Worm (Caenorhabditis elegans): ENCODE data around the gene T24A6.16.

Gene T24A6.16

DNA sequence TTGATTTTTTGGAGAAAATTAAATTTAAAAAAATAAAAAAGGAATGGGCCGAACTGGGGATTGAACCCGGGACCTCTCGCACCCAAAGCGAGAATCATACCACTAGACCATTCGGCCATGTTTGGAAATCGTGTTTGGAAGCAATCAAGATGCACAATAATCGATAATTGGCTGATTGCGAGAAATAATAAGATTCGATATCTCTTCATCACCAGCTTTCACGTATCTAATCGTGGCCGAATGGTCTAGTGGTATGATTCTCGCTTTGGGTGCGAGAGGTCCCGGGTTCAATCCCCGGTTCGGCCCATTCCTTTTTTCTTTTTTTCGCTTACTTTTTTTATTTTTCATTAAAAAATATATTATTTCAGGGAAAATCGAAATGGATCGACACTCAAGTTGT, 19.4 kb upstream of the T24A6.16 start (continued):
- TF ChIP-seq ctbp-1 (GFP tag; IDR thresholded peaks at IDR 0.05): no peak
- TF ChIP-seq hif-1 (tag; optimal IDR thresholded peaks at IDR 0.05): no peak
- no peak for TF ChIP-seq unc-130 (GFP tag; optimal IDR thresholded peaks at IDR 0.05)
- TF ChIP-seq ceh-32 (tag; optimal IDR thresholded peaks at IDR 0.05; ENCODE audit: poor library complexity): no peak
- TF ChIP-seq ceh-20 (GFP tag; IDR thresholded peaks at IDR 0.05): no peak
- peak; percentile 8 for TF ChIP-seq dve-1 (tag; optimal IDR thresholded peaks at IDR 0.05; ENCODE audit: insufficient read depth)
- TF ChIP-seq zfp-2 (tag; optimal IDR thresholded peaks at IDR 0.05): no peak
- peak; percentile 70; the same call in 1 of the 2 replicates for TF ChIP-seq Y48G9A.11 (GFP tag; IDR thresholded peaks at IDR 0.05)
- peak; percentile 47; the same call in 1 of the 2 replicates for TF ChIP-seq tra-1 (GFP tag; IDR thresholded peaks at IDR 0.05)
- TF ChIP-seq arid-1 (GFP tag; conservative IDR thresholded peaks at IDR 0.05): peak; percentile 68; the same call in 1 of the 2 replicates
- no peak for TF ChIP-seq ZK546.5 (tag; optimal IDR thresholded peaks at IDR 0.05)
- TF ChIP-seq madf-9 (GFP tag; conservative IDR thresholded peaks at IDR 0.05): 0 out of 2 replicates have a peak, but pooled peaks have one; percentile 4
- no peak for TF ChIP-seq zip-11 (GFP tag; IDR thresholded peaks at IDR 0.05)
- TF ChIP-seq nhr-41 (GFP tag; IDR thresholded peaks at IDR 0.05): no peak
- TF ChIP-seq F49E8.2 (tag; optimal IDR thresholded peaks at IDR 0.05; ENCODE audit: borderline replicate concordance): peak; percentile 62
- peak; percentile 20 for TF ChIP-seq nhr-48 (tag; optimal IDR thresholded peaks at IDR 0.05)
- TF ChIP-seq mep-1 (tag; optimal IDR thresholded peaks at IDR 0.05): no peak
- TF ChIP-seq egl-27 (tag; optimal IDR thresholded peaks at IDR 0.05): no peak
- peak; percentile 21 for TF ChIP-seq mes-2 (tag; optimal IDR thresholded peaks at IDR 0.05; ENCODE audit: poor library complexity, severe bottlenecking)
- TF ChIP-seq nhr-77 (tag; optimal IDR thresholded peaks at IDR 0.05): no peak
- no peak for TF ChIP-seq fos-1 (tag; optimal IDR thresholded peaks at IDR 0.05)
- TF ChIP-seq tag-97 (GFP tag; IDR thresholded peaks at IDR 0.05): no peak
- peak; percentile 72 for TF ChIP-seq snpc-1.2 (GFP tag; IDR thresholded peaks at IDR 0.05)
- TF ChIP-seq D1046.2 (GFP tag; IDR thresholded peaks at IDR 0.05): no peak
- TF ChIP-seq spr-3 (GFP tag; optimal IDR thresholded peaks at IDR 0.05): no peak
- no peak for TF ChIP-seq daf-8 (GFP tag; IDR thresholded peaks at IDR 0.05)
- TF ChIP-seq mdl-1 (tag; optimal IDR thresholded peaks at IDR 0.05): no peak
- TF ChIP-seq lim-7 (GFP tag; IDR thresholded peaks at IDR 0.05): peak; percentile 80
- TF ChIP-seq rbr-2 (tag; optimal IDR thresholded peaks at IDR 0.05): no peak
- peak; percentile 31 for TF ChIP-seq lin-13 (GFP tag; optimal IDR thresholded peaks at IDR 0.05)
- no peak for TF ChIP-seq php-3 (GFP tag; IDR thresholded peaks at IDR 0.05)
- TF ChIP-seq ceh-28 (tag; optimal IDR thresholded peaks at IDR 0.05): no peak
- peak; percentile 76 for TF ChIP-seq F26F4.8 (GFP tag; conservative IDR thresholded peaks at IDR 0.05)
- TF ChIP-seq set-16 (GFP tag; IDR thresholded peaks at IDR 0.05): no peak
- no peak for TF ChIP-seq gei-8 (GFP tag; optimal IDR thresholded peaks at IDR 0.05)
- TF ChIP-seq lin-38 (GFP tag; IDR thresholded peaks at IDR 0.05): peak; percentile 70; the same call in 1 of the 2 replicates
- TF ChIP-seq jun-1 (tag; optimal IDR thresholded peaks at IDR 0.05): no peak
- TF ChIP-seq ztf-11 (tag; optimal IDR thresholded peaks at IDR 0.05): no peak
- TF ChIP-seq madf-5 (GFP tag; IDR thresholded peaks at IDR 0.05): peak; percentile 55 to 60; a peak in 1 of 4 replicates
- TF ChIP-seq ceh-62 (tag; optimal IDR thresholded peaks at IDR 0.05): no peak
- TF ChIP-seq dmd-6 (GFP tag; IDR thresholded peaks at IDR 0.05): peak; percentile 8; the same call in 1 of the 2 replicates
- TF ChIP-seq ceh-44 (GFP tag; IDR thresholded peaks at IDR 0.05): peak; percentile 39; the same call in 1 of the 2 replicates
- TF ChIP-seq ces-1 (GFP tag; optimal IDR thresholded peaks at IDR 0.05): no peak
- no peak; the same call in 1 of the 2 replicates for TF ChIP-seq zfp-3 (GFP tag; conservative IDR thresholded peaks at IDR 0.05)
- TF ChIP-seq dpl-1 (GFP tag; optimal IDR thresholded peaks at IDR 0.05): no peak
- no peak for TF ChIP-seq Y5F2A.4 (GFP tag; optimal IDR thresholded peaks at IDR 0.05)
- no peak for TF ChIP-seq fkh-10 (GFP tag; optimal IDR thresholded peaks at IDR 0.05)
- TF ChIP-seq F44E2.7 (GFP tag; IDR thresholded peaks at IDR 0.05): 0 out of 2 replicates have a peak, but pooled peaks have one; percentile 7
- no peak for TF ChIP-seq ceh-82 (tag; optimal IDR thresholded peaks at IDR 0.05)
- TF ChIP-seq lsy-2 (tag; optimal IDR thresholded peaks at IDR 0.05): peak in 1 of 2 experiments; percentile 35
- no peak for TF ChIP-seq hlh-11 (tag; optimal IDR thresholded peaks at IDR 0.05)

Measured in whole organism, L4 larva.